Worm (Caenorhabditis elegans): Measurements from ENCODE around the gene sma-6.

- no peak for TF ChIP-seq pha-4 (tag; optimal IDR thresholded peaks at IDR 0.05)
- TF ChIP-seq ceh-24 (tag; optimal IDR thresholded peaks at IDR 0.05) = no peak
- TF ChIP-seq odd-2 (tag; optimal IDR thresholded peaks at IDR 0.05) = no peak
- TF ChIP-seq unc-55 (GFP tag; optimal IDR thresholded peaks at IDR 0.05) = no peak
- no peak for TF ChIP-seq elt-2 (tag; optimal IDR thresholded peaks at IDR 0.05)
- TF ChIP-seq gmeb-2 (tag; optimal IDR thresholded peaks at IDR 0.05) = no peak
- TF ChIP-seq hlh-6 (tag; optimal IDR thresholded peaks at IDR 0.05) = no peak
- no peak for TF ChIP-seq nhr-232 (tag; optimal IDR thresholded peaks at IDR 0.05)
- TF ChIP-seq hlh-8 (tag; optimal IDR thresholded peaks at IDR 0.05) = no peak
- no peak for TF ChIP-seq fax-1 (tag; optimal IDR thresholded peaks at IDR 0.05)
- TF ChIP-seq sox-2 (GFP tag; IDR thresholded peaks at IDR 0.05) = no peak
- TF ChIP-seq F13H6.1 (tag; optimal IDR thresholded peaks at IDR 0.05) = no peak
- no peak for TF ChIP-seq dve-1 (tag; optimal IDR thresholded peaks at IDR 0.05)
- no peak for TF ChIP-seq dmd-4 (tag; optimal IDR thresholded peaks at IDR 0.05; ENCODE audit: borderline replicate concordance)
Measured at ce11 chrII:6294261-6294660, 30.0 kb upstream of the sma-6 start, which contains the start of gene mps-1.

All from whole organism, late embryonic.